Worm (Caenorhabditis elegans): Measurements from ENCODE around the gene tmc-1.

DNA sequence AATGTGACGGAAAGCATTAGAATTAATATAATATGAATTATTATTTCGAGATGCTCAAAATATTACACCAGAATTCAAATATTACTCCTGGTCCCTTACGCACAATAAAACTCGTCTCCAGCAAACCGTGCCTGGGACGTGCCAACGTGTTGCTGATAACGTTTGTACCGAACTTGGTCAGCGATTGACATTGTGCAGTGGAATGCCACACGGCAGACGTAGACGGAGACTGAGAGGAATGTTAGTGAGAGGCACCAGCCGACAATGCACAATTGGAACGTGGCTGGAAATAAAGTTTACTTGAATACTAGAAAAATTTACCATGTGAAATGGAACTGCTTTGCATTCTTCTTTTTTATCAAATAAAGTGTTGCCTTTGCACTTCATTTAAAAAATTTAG, 44.8 kb upstream of the tmc-1 start:
- TF ChIP-seq snpc-1.3 (tag; optimal IDR thresholded peaks at IDR 0.05; ENCODE audit: insufficient read depth) = no peak
- TF ChIP-seq ceh-91 (GFP tag; IDR thresholded peaks at IDR 0.05) = no peak
- TF ChIP-seq nfya-1 (tag; optimal IDR thresholded peaks at IDR 0.05; ENCODE audit: borderline replicate concordance, insufficient read depth) = no peak

All from whole organism, young adult.